Fruit fly (Drosophila melanogaster): ENCODE results near the gene ifc.
A peak's percentile ranks its signal among the peaks of the same experiment; 100 is the strongest.

The ifc gene

DNA sequence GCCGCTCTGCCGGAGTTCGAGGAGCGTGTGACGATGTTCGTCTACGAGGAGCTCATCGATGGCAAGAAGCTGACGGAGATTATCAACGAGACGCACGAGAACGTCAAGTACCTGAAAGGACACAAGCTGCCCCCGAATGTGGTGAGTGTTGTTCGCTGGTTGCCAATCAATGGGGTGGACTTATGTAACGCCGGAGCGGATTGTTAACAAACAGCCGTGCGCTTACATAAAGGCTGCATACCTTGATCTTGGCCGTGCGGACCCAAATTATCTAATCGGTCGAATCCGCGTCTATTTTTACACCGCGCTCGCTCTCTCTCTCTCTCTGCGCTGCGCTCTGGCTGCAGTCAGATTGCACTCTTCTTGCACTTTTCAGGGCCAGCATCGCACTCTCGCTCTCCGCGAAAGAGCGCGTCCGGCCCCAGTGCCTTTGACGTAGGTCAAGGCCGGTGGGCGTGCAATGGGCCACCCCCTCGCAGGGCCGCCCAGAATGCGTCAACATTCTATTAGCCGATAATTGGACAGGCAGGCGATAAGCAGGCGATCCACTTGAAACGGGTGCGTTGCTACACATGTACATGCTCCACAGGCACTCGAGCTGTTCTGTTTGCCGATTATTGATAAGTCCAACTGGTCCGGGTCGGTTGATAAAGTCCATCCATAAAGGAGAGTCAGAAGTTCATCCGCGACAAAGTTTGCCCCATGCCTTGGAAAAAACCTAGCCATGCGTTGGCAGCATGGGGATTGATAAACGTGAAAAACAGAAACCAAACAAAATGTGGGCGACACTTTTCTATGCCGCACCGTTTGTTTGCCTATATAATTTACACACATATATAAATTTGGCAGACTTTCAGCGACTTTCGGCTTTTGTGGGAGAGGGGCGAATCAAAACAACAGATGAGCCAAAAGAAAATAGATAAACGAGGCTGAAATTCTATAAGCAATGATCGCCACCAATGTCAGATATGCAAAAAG is 41.6 kb upstream of the ifc start (continued):
- TF ChIP-seq ato (GFP tag; IDR thresholded peaks at IDR 0.05; ENCODE audit: partially characterized antibody) (peak; percentile 27; the same call in 1 of the 2 replicates), CG9817 (tag; optimal IDR thresholded peaks at IDR 0.05) (no peak), CG9609 (GFP tag; optimal IDR thresholded peaks at IDR 0.05) (no peak), Sox100B (GFP tag; optimal IDR thresholded peaks at IDR 0.05) (no peak), Rfx (GFP tag; IDR thresholded peaks at IDR 0.05) (peak; percentile 21; the same call in 1 of the 2 replicates), p53 (GFP tag; optimal IDR thresholded peaks at IDR 0.05) (no peak), lola (GFP tag; optimal IDR thresholded peaks at IDR 0.05) (peak in 1 of 3 experiments; percentile 3), Dbx (GFP tag; IDR thresholded peaks at IDR 0.05) (no peak), gcm (GFP tag; optimal IDR thresholded peaks at IDR 0.05) (no peak), Doc2 (GFP tag; IDR thresholded peaks at IDR 0.05) (no peak), otp (GFP tag; IDR thresholded peaks at IDR 0.05) (0 out of 3 replicates have a peak, but pooled peaks have one; percentile 18), CG16863 (GFP tag; optimal IDR thresholded peaks at IDR 0.05) (no peak), Bgb (GFP tag; IDR thresholded peaks at IDR 0.05; ENCODE audit: partially characterized antibody) (no peak), vnd (GFP tag; IDR thresholded peaks at IDR 0.05; ENCODE audit: partially characterized antibody) (peak; percentile 74; the same call in 2 of the 3 replicates), CG2199 (GFP tag; IDR thresholded peaks at IDR 0.05) (no peak), Neu2 (GFP tag; optimal IDR thresholded peaks at IDR 0.05; ENCODE audit: borderline replicate concordance) (no peak), yki (optimal IDR thresholded peaks at IDR 0.05) (peak; percentile 67), CG10267 (tag; optimal IDR thresholded peaks at IDR 0.05) (no peak), shn (GFP tag; optimal IDR thresholded peaks at IDR 0.05) (peak; percentile 13), Doc3 (GFP tag; IDR thresholded peaks at IDR 0.05; ENCODE audit: partially characterized antibody) (no peak), hkb (optimal IDR thresholded peaks at IDR 0.05) (no peak), hkb (GFP tag; IDR thresholded peaks at IDR 0.05) (peak; percentile 63; the same call in 1 of the 2 replicates), CG34422 (GFP tag; IDR thresholded peaks at IDR 0.05) (peak; percentile 35; the same call in 1 of the 3 replicates), CG11504 (tag; optimal IDR thresholded peaks at IDR 0.05) (no peak), CG2889 (GFP tag; IDR thresholded peaks at IDR 0.05) (no peak), CG3281 (GFP tag; optimal IDR thresholded peaks at IDR 0.05) (no peak), rib (GFP tag; IDR thresholded peaks at IDR 0.05) (peak; percentile 35; the same call in 1 of the 2 replicates), sd (tag; optimal IDR thresholded peaks at IDR 0.05) (peak; percentile 86), sug (tag; optimal IDR thresholded peaks at IDR 0.05) (peak; percentile 97), exex (tag; optimal IDR thresholded peaks at IDR 0.05) (peak; percentile 96), dysf (GFP tag; IDR thresholded peaks at IDR 0.05) (peak; percentile 50; the same call in 2 of the 3 replicates), Med (GFP tag) (peak; percentile 82), CG15479 (GFP tag; optimal IDR thresholded peaks at IDR 0.05) (peak; percentile 14), CG12769 (tag; optimal IDR thresholded peaks at IDR 0.05) (peak; percentile 57), CG12219 (GFP tag; optimal IDR thresholded peaks at IDR 0.05) (no peak), CG10462 (GFP tag; optimal IDR thresholded peaks at IDR 0.05) (no peak), CG8478 (optimal IDR thresholded peaks at IDR 0.05) (no peak), CTCF (GFP tag; optimal IDR thresholded peaks at IDR 0.05) (no peak), stc (GFP tag; IDR thresholded peaks at IDR 0.05) (no peak), CG10959 (GFP tag; IDR thresholded peaks at IDR 0.05) (0 out of 2 replicates have a peak, but pooled peaks have one; percentile 14), CG17802 (tag; optimal IDR thresholded peaks at IDR 0.05) (no peak), Spps (tag; optimal IDR thresholded peaks at IDR 0.05) (no peak), tap (tag; optimal IDR thresholded peaks at IDR 0.05) (no peak), ERR (GFP tag; optimal IDR thresholded peaks at IDR 0.05) (peak; percentile 70), B-H1 (GFP tag; IDR thresholded peaks at IDR 0.05) (no peak), Bteb2 (GFP tag; optimal IDR thresholded peaks at IDR 0.05) (no peak), lmd (GFP tag; IDR thresholded peaks at IDR 0.05) (0 out of 2 replicates have a peak, but pooled peaks have one; percentile 6), wor (GFP tag; IDR thresholded peaks at IDR 0.05) (no peak), MBD-R2 (GFP tag; IDR thresholded peaks at IDR 0.05) (peak; percentile 27; the same call in 1 of the 2 replicates)

Data from whole organism, embryonic.